Worm (Caenorhabditis elegans) whole organism, L1 larva: ENCODE data around the gene lex-1.
A peak's percentile ranks its signal among the peaks of the same experiment; 100 is the strongest.

Experiments
- C04F5.9 ChIP-seq: sonication (generic microtip); optimal IDR thresholded peaks from 2 replicates; lab custom pipeline; 2016; ENCODE audit warnings: missing genetic modification characterization, missing compliant biosample characterization
- F16B12.6 ChIP-seq: fragments of 150-350 bp; optimal IDR thresholded peaks from 2 replicates; lab custom pipeline; 2014; ENCODE audit warnings: missing biosample characterization, missing genetic modification characterization
- Y116A8C.19 ChIP-seq: sonication (generic microtip); optimal IDR thresholded peaks from 2 replicates; lab custom pipeline; 2016; ENCODE audit warnings: missing compliant biosample characterization, missing genetic modification characterization, borderline replicate concordance
- alr-1 ChIP-seq: fragments of 200-800 bp; sonication (Bioruptor generic); optimal IDR thresholded peaks from 2 replicates; lab custom pipeline; 2018; ENCODE audit warnings: borderline replicate concordance, mild to moderate bottlenecking, missing genetic modification characterization, missing compliant biosample characterization
- aly-2 ChIP-seq: fragments of 150-350 bp; optimal IDR thresholded peaks from 2 replicates; lab custom pipeline; 2014; ENCODE audit warnings: missing biosample characterization, missing genetic modification characterization
- blmp-1 ChIP-seq: fragments of 150-350 bp; optimal IDR thresholded peaks from 2 replicates; lab custom pipeline; 2014; ENCODE audit warnings: missing biosample characterization, missing genetic modification characterization
- ceh-90 ChIP-seq: sonication (generic microtip); optimal IDR thresholded peaks from 2 replicates; lab custom pipeline; 2016; ENCODE audit warnings: missing genetic modification characterization, missing compliant biosample characterization
- dpl-1 ChIP-seq, 3 experiments: fragments of 150-350 bp in 2 of 3; sonication (generic microtip) in 1 of 3; optimal IDR thresholded peaks; 2 replicates each; lab custom pipeline; 2014 to 2017; ENCODE audit warnings: missing biosample characterization in 3 of 3, missing genetic modification characterization in 3 of 3, missing genetic modification reagents in 3 of 3
- dsc-1 ChIP-seq: sonication (generic microtip); optimal IDR thresholded peaks from 2 replicates; lab custom pipeline; 2016; ENCODE audit warnings: mild to moderate bottlenecking, missing genetic modification characterization, missing compliant biosample characterization
- efl-1 ChIP-seq, 4 experiments: fragments of 150-350 bp; optimal IDR thresholded peaks in 3 of 4; peaks in 1 of 4; 1 replicate in 1 of 4; 2 replicates in 3 of 4; lab custom pipeline; 2014; ENCODE audit warnings: missing biosample characterization in 2 of 4, missing genetic modification characterization in 2 of 4, missing genetic modification reagents in 2 of 4
- egl-27 ChIP-seq, 2 experiments: fragments of 150-350 bp in 1 of 2; sonication (generic microtip); optimal IDR thresholded peaks; 3 replicates each; lab custom pipeline; 2017 to 2018; ENCODE audit warnings: missing biosample characterization in 2 of 2, missing genetic modification characterization in 2 of 2, missing genetic modification reagents in 2 of 2
- elt-3 ChIP-seq, 6 experiments: fragments of 150-350 bp in 1 of 6; sonication (generic microtip); optimal IDR thresholded peaks; 2 replicates each; lab custom pipeline; 2017 to 2018; ENCODE audit warnings: missing biosample characterization in 6 of 6, missing genetic modification characterization in 6 of 6, inconsistent platforms in 1 of 6
- fkh-10 ChIP-seq: sonication (generic microtip); optimal IDR thresholded peaks from 2 replicates; lab custom pipeline; 2017; ENCODE audit warnings: missing biosample characterization, missing genetic modification reagents, missing genetic modification characterization
- fkh-4 ChIP-seq: sonication (generic microtip); optimal IDR thresholded peaks from 2 replicates; lab custom pipeline; 2016; ENCODE audit warnings: missing compliant biosample characterization, missing genetic modification characterization, borderline replicate concordance
- grh-1 ChIP-seq: fragments of 200-800 bp; sonication (Bioruptor generic); IDR thresholded peaks from 2 replicates; pipeline ENCODE4 v1.3.6; 2022; ENCODE audit warnings: missing genetic modification reagents, missing genetic modification characterization, missing compliant biosample characterization
- hlh-17 ChIP-seq: fragments of 200-800 bp; sonication (Bioruptor generic); optimal IDR thresholded peaks from 2 replicates; lab custom pipeline; 2018; ENCODE audit warnings: missing genetic modification characterization, mild to moderate bottlenecking, missing compliant biosample characterization, moderate library complexity, borderline replicate concordance
- hpl-2 ChIP-seq: fragments of 150-350 bp; optimal IDR thresholded peaks from 2 replicates; lab custom pipeline; 2014; ENCODE audit warnings: missing biosample characterization, missing genetic modification reagents, missing genetic modification characterization
- jun-1 ChIP-seq: fragments of 150-350 bp; optimal IDR thresholded peaks from 2 replicates; lab custom pipeline; 2014; ENCODE audit warnings: missing biosample characterization, missing genetic modification reagents, missing genetic modification characterization
- lin-13 ChIP-seq: fragments of 150-350 bp; optimal IDR thresholded peaks from 2 replicates; lab custom pipeline; 2014; ENCODE audit warnings: missing biosample characterization, missing genetic modification reagents, missing genetic modification characterization
- lin-35 ChIP-seq, 2 experiments: fragments of 150-350 bp; optimal IDR thresholded peaks; 2 replicates each; lab custom pipeline; 2014; ENCODE audit warnings: missing biosample characterization in 2 of 2, missing genetic modification characterization in 2 of 2, missing genetic modification reagents in 2 of 2
- lin-39 ChIP-seq: fragments of 150-350 bp; optimal IDR thresholded peaks from 2 replicates; lab custom pipeline; 2014; ENCODE audit warnings: missing biosample characterization, missing genetic modification reagents, missing genetic modification characterization
- lir-3 ChIP-seq: sonication (generic microtip); optimal IDR thresholded peaks from 2 replicates; lab custom pipeline; 2016; ENCODE audit warnings: mild to moderate bottlenecking, missing genetic modification characterization, moderate library complexity, missing compliant biosample characterization; ENCODE audit not compliant: poor library complexity
- lsy-2 ChIP-seq, 2 experiments: fragments of 150-350 bp; optimal IDR thresholded peaks; 2 replicates each; lab custom pipeline; 2014; ENCODE audit warnings: missing biosample characterization in 2 of 2, missing genetic modification characterization in 2 of 2
- mep-1 ChIP-seq: fragments of 150-350 bp; optimal IDR thresholded peaks from 2 replicates; lab custom pipeline; 2014; ENCODE audit warnings: missing biosample characterization, missing genetic modification characterization
- nhr-11 ChIP-seq: fragments of 150-350 bp; optimal IDR thresholded peaks from 2 replicates; lab custom pipeline; 2014; ENCODE audit warnings: missing biosample characterization, missing genetic modification characterization
- nhr-19 ChIP-seq: fragments of 200-800 bp; sonication (Bioruptor generic); conservative IDR thresholded peaks from 2 replicates; pipeline ENCODE4 v1.3.6; 2022; ENCODE audit warnings: missing genetic modification characterization, missing compliant biosample characterization
- nhr-20 ChIP-seq: sonication (generic microtip); optimal IDR thresholded peaks from 2 replicates; lab custom pipeline; 2016; ENCODE audit warnings: mild to moderate bottlenecking, missing genetic modification characterization, missing compliant biosample characterization
- nhr-237 ChIP-seq: fragments of 150-350 bp; optimal IDR thresholded peaks from 2 replicates; lab custom pipeline; 2014; ENCODE audit warnings: missing biosample characterization, missing genetic modification characterization
- nhr-47 ChIP-seq: sonication (generic microtip); optimal IDR thresholded peaks from 2 replicates; lab custom pipeline; 2016; ENCODE audit warnings: mild to moderate bottlenecking, missing genetic modification characterization, moderate library complexity, missing compliant biosample characterization
- nhr-85 ChIP-seq: sonication (generic microtip); peaks from one replicate; lab custom pipeline; 2016; ENCODE audit warnings: missing genetic modification characterization, inconsistent platforms, missing compliant biosample characterization
- nhr-90 ChIP-seq: sonication (generic microtip); optimal IDR thresholded peaks from 2 replicates; lab custom pipeline; 2016; ENCODE audit warnings: mild to moderate bottlenecking, missing genetic modification characterization, missing compliant biosample characterization; ENCODE audit not compliant: poor library complexity
- pax-3 ChIP-seq: fragments of 200-800 bp; sonication (Bioruptor generic); optimal IDR thresholded peaks from 2 replicates; lab custom pipeline; 2018; ENCODE audit warnings: mild to moderate bottlenecking, missing genetic modification characterization, moderate library complexity, missing compliant biosample characterization
- rnt-1 ChIP-seq: sonication (generic microtip); optimal IDR thresholded peaks from 2 replicates; lab custom pipeline; 2016; ENCODE audit warnings: mild to moderate bottlenecking, missing genetic modification characterization, moderate library complexity, missing compliant biosample characterization
- snu-23 ChIP-seq: sonication (generic microtip); optimal IDR thresholded peaks from 2 replicates; lab custom pipeline; 2016; ENCODE audit warnings: missing genetic modification characterization, missing compliant biosample characterization
- sup-37 ChIP-seq: fragments of 200-800 bp; sonication (Bioruptor generic); optimal IDR thresholded peaks from 2 replicates; lab custom pipeline; 2018; ENCODE audit warnings: mild to moderate bottlenecking, missing genetic modification characterization, missing compliant biosample characterization
- swsn-7 ChIP-seq: sonication (generic microtip); optimal IDR thresholded peaks from 2 replicates; lab custom pipeline; 2016; ENCODE audit warnings: missing genetic modification characterization, missing compliant biosample characterization
- tbx-2 ChIP-seq: sonication (generic microtip); optimal IDR thresholded peaks from 2 replicates; lab custom pipeline; 2016; ENCODE audit warnings: missing genetic modification characterization, missing compliant biosample characterization
- tlp-1 ChIP-seq: fragments of 150-350 bp; optimal IDR thresholded peaks from 2 replicates; lab custom pipeline; 2014; ENCODE audit warnings: missing biosample characterization, missing genetic modification characterization
- unc-130 ChIP-seq: fragments of 150-350 bp; optimal IDR thresholded peaks from 2 replicates; lab custom pipeline; 2017; ENCODE audit warnings: missing biosample characterization, missing genetic modification characterization, inconsistent platforms
- unc-30 ChIP-seq: sonication (generic microtip); optimal IDR thresholded peaks from 2 replicates; lab custom pipeline; 2017; ENCODE audit warnings: missing biosample characterization, missing genetic modification characterization
- unc-62 ChIP-seq: fragments of 150-350 bp; optimal IDR thresholded peaks from 2 replicates; lab custom pipeline; 2014; ENCODE audit warnings: missing biosample characterization, missing genetic modification reagents, missing genetic modification characterization
- unc-86 ChIP-seq: sonication (generic microtip); optimal IDR thresholded peaks from 2 replicates; lab custom pipeline; 2016; ENCODE audit warnings: missing genetic modification characterization, missing compliant biosample characterization
- xbp-1 ChIP-seq: sonication (generic microtip); optimal IDR thresholded peaks from 2 replicates; lab custom pipeline; 2016; ENCODE audit warnings: missing genetic modification characterization, missing compliant biosample characterization

The lex-1 gene

ce11 chrIV:12046524-12047203 lies 32.6 kb upstream of the lex-1 start, which contains the start of gene T12G3.2 (continued):
- TF ChIP-seq elt-3 (tag; optimal IDR thresholded peaks at IDR 0.05; lab: Kevin White, UChicago) (peak in 2 of 6 experiments; percentile 19 to 71), ceh-90 (no peak), Y116A8C.19 (tag; lab: Kevin White, UChicago) (no peak)

ce11 chrIV:12047552-12048347 lies 31.5 kb upstream of the lex-1 start, which contains the start of gene T12G3.4:
TSS of gene T12G3.4 (plus strand) at chrIV:12048256.
- TF ChIP-seq hlh-17 (GFP tag; lab: Kevin White, UChicago): no peak
- TF ChIP-seq ceh-90: no peak
- no peak for TF ChIP-seq alr-1 (tag; lab: Kevin White, UChicago)
- TF ChIP-seq fkh-4: no peak
- TF ChIP-seq aly-2 (tag; lab: Kevin White, UChicago): no peak
- TF ChIP-seq tlp-1 (tag; lab: Kevin White, UChicago): no peak
- no peak for TF ChIP-seq nhr-90 (tag; lab: Kevin White, UChicago)
- no peak for TF ChIP-seq nhr-11 (tag; lab: Kevin White, UChicago)
- TF ChIP-seq grh-1 (GFP tag; lab: Robert Waterston, UW): no peak
- no peak for TF ChIP-seq unc-62 (GFP tag; lab: Kevin White, UChicago)
- TF ChIP-seq hpl-2 (GFP tag; lab: Kevin White, UChicago): no peak
- TF ChIP-seq nhr-85 (tag; lab: Kevin White, UChicago): no peak
- no peak for TF ChIP-seq lin-13 (GFP tag; lab: Kevin White, UChicago)
- TF ChIP-seq lin-39 (tag; lab: Kevin White, UChicago): no peak
- TF ChIP-seq nhr-237 (tag; lab: Kevin White, UChicago): no peak
- TF ChIP-seq swsn-7 (tag; lab: Kevin White, UChicago): no peak
- no peak for TF ChIP-seq sup-37 (GFP tag; lab: Kevin White, UChicago)
- TF ChIP-seq unc-30 (tag; lab: Kevin White, UChicago): no peak
- no peak for TF ChIP-seq dsc-1

ce11 chrIV:12051049-12051792 lies 28.1 kb upstream of the lex-1 start, which contains the start of the genes bre-5 and spt-5:
TSS of gene bre-5 (minus strand) at chrIV:12051215.
TSS of gene spt-5 (plus strand) at chrIV:12051491.
- TF ChIP-seq alr-1 (tag; lab: Kevin White, UChicago) (no peak), lsy-2 (tag; optimal IDR thresholded peaks at IDR 0.05; lab: Kevin White, UChicago) (peak; percentile 49 to 62), unc-86 (tag; lab: Kevin White, UChicago) (no peak), nhr-19 (GFP tag; lab: Robert Waterston, UW) (0 out of 2 replicates have a peak, but pooled peaks have one; percentile 12), nhr-20 (tag; lab: Kevin White, UChicago) (peak; percentile 34), lir-3 (no peak), mep-1 (tag; lab: Kevin White, UChicago) (no peak), dpl-1 (GFP tag; optimal IDR thresholded peaks at IDR 0.05; lab: Kevin White, UChicago) (peak; percentile 5 to 40 (median 35)), nhr-47 (tag; lab: Kevin White, UChicago) (peak; percentile 52), nhr-11 (tag; lab: Kevin White, UChicago) (no peak), lin-35 (GFP tag; optimal IDR thresholded peaks at IDR 0.05; lab: Kevin White, UChicago) (peak; percentile 29 to 38), nhr-85 (tag; lab: Kevin White, UChicago) (peak; percentile 45), F16B12.6 (tag; lab: Kevin White, UChicago) (peak; percentile 85), tbx-2 (tag; lab: Kevin White, UChicago) (no peak), C04F5.9 (tag; lab: Kevin White, UChicago) (no peak), swsn-7 (tag; lab: Kevin White, UChicago) (peak; percentile 25), rnt-1 (tag; lab: Kevin White, UChicago) (peak; percentile 5), snu-23 (GFP tag; lab: Kevin White, UChicago) (peak; percentile 41), efl-1 (optimal IDR thresholded peaks at IDR 0.05; lab: Kevin White, UChicago) (peak; percentile 24 to 47), efl-1 (GFP tag; optimal IDR thresholded peaks at IDR 0.05 in 1 of 2; lab: Kevin White, UChicago) (peak; percentile 50 to 72), egl-27 (tag; optimal IDR thresholded peaks at IDR 0.05; lab: Kevin White, UChicago) (no peak), pax-3 (tag; lab: Kevin White, UChicago) (no peak), blmp-1 (tag; lab: Kevin White, UChicago) (no peak), xbp-1 (tag; lab: Kevin White, UChicago) (peak; percentile 16), fkh-10 (GFP tag; lab: Kevin White, UChicago) (no peak), jun-1 (tag; lab: Kevin White, UChicago) (no peak), unc-130 (tag; lab: Kevin White, UChicago) (peak; percentile 61), elt-3 (tag; optimal IDR thresholded peaks at IDR 0.05; lab: Kevin White, UChicago) (no peak)
